Fruit fly (Drosophila melanogaster): ENCODE data around the gene CG13599.

Gene CG13599

dm6 chr3R:23888273-23889220 is 42.9 kb upstream of the CG13599 start (continued):
- TF ChIP-seq Lim3 (GFP tag; IDR thresholded peaks at IDR 0.05) (no peak), NC2α (GFP tag; optimal IDR thresholded peaks at IDR 0.05) (no peak), CG17385 (GFP tag; optimal IDR thresholded peaks at IDR 0.05) (peak; percentile 29), CG17328 (GFP tag; IDR thresholded peaks at IDR 0.05) (no peak), CG34422 (GFP tag; IDR thresholded peaks at IDR 0.05) (0 out of 3 replicates have a peak, but pooled peaks have one; percentile 24), croc (GFP tag; conservative IDR thresholded peaks at IDR 0.05) (no peak), Med (GFP tag) (peak; percentile 88), CG18619 (GFP tag; optimal IDR thresholded peaks at IDR 0.05) (no peak), CG4707 (GFP tag; optimal IDR thresholded peaks at IDR 0.05) (no peak), CG4360 (GFP tag; IDR thresholded peaks at IDR 0.05) (peak; percentile 73), vvl (GFP tag; IDR thresholded peaks at IDR 0.05) (peak; percentile 37; the same call in 1 of the 2 replicates), Oli (tag; optimal IDR thresholded peaks at IDR 0.05) (peak; percentile 48), CG10543 (GFP tag; optimal IDR thresholded peaks at IDR 0.05) (no peak), CG3838 (GFP tag; optimal IDR thresholded peaks at IDR 0.05) (no peak), tna (GFP tag; IDR thresholded peaks at IDR 0.05; ENCODE audit: partially characterized antibody) (no peak), CG4730 (GFP tag; IDR thresholded peaks at IDR 0.05) (0 out of 2 replicates have a peak, but pooled peaks have one; percentile 30), CG14860 (GFP tag; IDR thresholded peaks at IDR 0.05; ENCODE audit: partially characterized antibody) (no peak), caup (GFP tag; optimal IDR thresholded peaks at IDR 0.05; ENCODE audit: severe bottlenecking) (no peak), MBD-R2 (GFP tag; IDR thresholded peaks at IDR 0.05) (no peak), CG4328 (GFP tag; optimal IDR thresholded peaks at IDR 0.05) (no peak), CG17612 (GFP tag; IDR thresholded peaks at IDR 0.05) (no peak), Dll (GFP tag; IDR thresholded peaks at IDR 0.05; ENCODE audit: partially characterized antibody) (no peak), dpn (GFP tag; optimal IDR thresholded peaks at IDR 0.05) (peak in 1 of 2 experiments; percentile 6), NC2β (GFP tag; optimal IDR thresholded peaks at IDR 0.05) (no peak), Sry-δ (GFP tag; optimal IDR thresholded peaks at IDR 0.05) (no peak), CG7928 (GFP tag; optimal IDR thresholded peaks at IDR 0.05) (no peak), maf-S (GFP tag; optimal IDR thresholded peaks at IDR 0.05) (peak; percentile 4), sisA (GFP tag; IDR thresholded peaks at IDR 0.05) (peak; percentile 34; the same call in 1 of the 2 replicates), CG3847 (GFP tag; IDR thresholded peaks at IDR 0.05) (no peak), CG10959 (GFP tag; IDR thresholded peaks at IDR 0.05) (no peak), CTCF (GFP tag; optimal IDR thresholded peaks at IDR 0.05) (no peak), bab2 (GFP tag; optimal IDR thresholded peaks at IDR 0.05) (no peak), sna (GFP tag; IDR thresholded peaks at IDR 0.05; ENCODE audit: partially characterized antibody) (no peak), stwl (tag; optimal IDR thresholded peaks at IDR 0.05) (no peak), CG7357 (GFP tag; IDR thresholded peaks at IDR 0.05) (no peak), CG10431 (GFP tag; optimal IDR thresholded peaks at IDR 0.05) (no peak), Fer2 (tag; optimal IDR thresholded peaks at IDR 0.05) (no peak), hb (GFP tag; IDR thresholded peaks at IDR 0.05; ENCODE audit: partially characterized antibody) (no peak), CG34376 (GFP tag; optimal IDR thresholded peaks at IDR 0.05) (no peak), lbe (GFP tag; optimal IDR thresholded peaks at IDR 0.05) (peak; percentile 85), Atf-2 (GFP tag; optimal IDR thresholded peaks at IDR 0.05) (no peak), Hmr (GFP tag; optimal IDR thresholded peaks at IDR 0.05) (no peak), Hr51 (GFP tag; optimal IDR thresholded peaks at IDR 0.05) (peak in 1 of 2 experiments; percentile 30), al (GFP tag; IDR thresholded peaks at IDR 0.05) (no peak), CG32532 (GFP tag; IDR thresholded peaks at IDR 0.05) (peak; percentile 18; the same call in 1 of the 2 replicates), CG42726 (GFP tag; IDR thresholded peaks at IDR 0.05; ENCODE audit: partially characterized antibody) (no peak), ci (GFP tag; IDR thresholded peaks at IDR 0.05) (peak; percentile 32; the same call in 1 of the 3 replicates), pb (GFP tag; optimal IDR thresholded peaks at IDR 0.05) (no peak), CG8765 (GFP tag; IDR thresholded peaks at IDR 0.05) (no peak)
